Worm (Caenorhabditis elegans): Measurements from ENCODE around the gene arrd-24.

Gene arrd-24

DNA sequence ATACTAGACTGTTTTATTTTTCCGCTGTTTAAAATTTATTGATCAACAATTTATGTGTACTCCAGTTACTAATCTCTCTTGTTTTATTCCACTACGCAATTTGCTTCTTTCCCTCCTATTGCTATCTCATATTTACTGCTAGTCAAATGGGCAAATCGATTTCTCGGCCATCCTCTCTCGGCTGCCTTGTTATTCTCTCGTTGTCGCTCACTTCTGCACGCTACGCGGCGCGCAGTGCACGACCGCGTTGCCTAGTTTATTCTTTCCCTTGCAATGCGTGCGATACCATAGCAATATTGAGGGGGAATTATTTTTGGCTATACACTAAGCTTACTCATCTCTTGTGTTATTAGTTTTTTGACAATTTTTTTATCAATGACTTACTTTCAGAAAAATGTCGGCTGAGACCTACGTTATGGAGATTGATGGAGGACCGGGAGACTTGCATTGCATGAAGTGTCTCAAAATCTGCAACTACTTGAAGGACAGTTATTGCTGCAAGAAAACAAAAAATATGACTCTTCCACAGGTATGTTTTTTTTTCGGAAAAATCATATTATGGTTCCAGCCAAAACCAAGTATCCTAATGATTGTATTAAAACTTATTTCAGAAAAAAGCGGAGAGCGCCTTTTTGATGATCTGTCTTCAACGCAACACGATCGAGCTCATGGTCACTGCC lies 2.7 kb downstream of the arrd-24 start, which contains the start of gene F48F7.6 (continued):
- TF ChIP-seq lin-13 (GFP tag; optimal IDR thresholded peaks at IDR 0.05) (no peak), skn-1 (tag; optimal IDR thresholded peaks at IDR 0.05) (no peak), nhr-129 (tag; optimal IDR thresholded peaks at IDR 0.05) (peak; percentile 75), ZK546.5 (tag; optimal IDR thresholded peaks at IDR 0.05) (no peak), lin-39 (tag; optimal IDR thresholded peaks at IDR 0.05) (no peak), mdl-1 (tag; optimal IDR thresholded peaks at IDR 0.05) (peak in 1 of 2 experiments; percentile 34), nhr-10 (tag; optimal IDR thresholded peaks at IDR 0.05) (no peak)

DNA sequence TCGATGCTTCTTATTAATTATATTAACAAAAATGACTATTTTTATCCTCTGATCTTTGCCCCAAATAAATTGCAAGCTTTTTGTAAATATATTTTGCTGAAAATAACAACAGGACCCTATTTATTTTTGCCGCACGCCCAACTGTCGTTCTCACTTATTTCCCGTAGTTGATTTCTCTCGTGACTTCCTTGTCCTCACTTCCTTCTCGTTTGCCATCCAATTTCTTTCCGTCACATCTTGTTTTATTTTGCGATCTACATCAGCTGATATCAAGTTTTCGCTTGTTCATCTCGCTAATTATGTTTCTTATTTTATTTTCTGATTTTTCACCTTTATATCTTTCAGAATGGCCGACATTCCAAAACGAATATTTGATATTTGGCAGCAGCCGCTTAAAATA lies 5.0 kb downstream of the arrd-24 start, which contains the start of gene F48F7.5:
TSS of gene F48F7.5 (plus strand) at position 340 of the 400 bp plus-strand sequence.
- TF ChIP-seq nhr-25 (tag; optimal IDR thresholded peaks at IDR 0.05) (peak; percentile 81), ama-1 (optimal IDR thresholded peaks at IDR 0.05) (no peak), sem-4 (tag; optimal IDR thresholded peaks at IDR 0.05) (peak; percentile 84), lin-39 (tag; optimal IDR thresholded peaks at IDR 0.05) (no peak), mab-5 (tag; optimal IDR thresholded peaks at IDR 0.05) (no peak), fos-1 (tag; optimal IDR thresholded peaks at IDR 0.05) (no peak), ZK546.5 (tag; optimal IDR thresholded peaks at IDR 0.05) (no peak), sma-3 (GFP tag; optimal IDR thresholded peaks at IDR 0.05) (peak; percentile 49), egl-27 (tag; optimal IDR thresholded peaks at IDR 0.05) (peak; percentile 52), lin-11 (tag; optimal IDR thresholded peaks at IDR 0.05) (no peak), snpc-4 (tag; optimal IDR thresholded peaks at IDR 0.05) (peak; percentile 31), crh-2 (tag; optimal IDR thresholded peaks at IDR 0.05) (peak; percentile 37), nhr-77 (tag; optimal IDR thresholded peaks at IDR 0.05) (no peak), mbf-1 (tag; optimal IDR thresholded peaks at IDR 0.05) (no peak), unc-39 (tag; optimal IDR thresholded peaks at IDR 0.05) (no peak), blmp-1 (tag; optimal IDR thresholded peaks at IDR 0.05; ENCODE audit: insufficient read depth) (peak; percentile 64), alr-1 (tag; optimal IDR thresholded peaks at IDR 0.05) (no peak), Y55F3AM.14 (GFP tag; optimal IDR thresholded peaks at IDR 0.05) (no peak), C34F6.9 (tag; optimal IDR thresholded peaks at IDR 0.05) (peak; percentile 31), nhr-237 (tag; optimal IDR thresholded peaks at IDR 0.05) (no peak), nhr-21 (tag; optimal IDR thresholded peaks at IDR 0.05) (peak; percentile 43), nhr-129 (tag; optimal IDR thresholded peaks at IDR 0.05) (peak; percentile 76), nhr-6 (tag; optimal IDR thresholded peaks at IDR 0.05) (peak; percentile 13), dmd-4 (tag; optimal IDR thresholded peaks at IDR 0.05) (no peak), sma-9 (GFP tag; optimal IDR thresholded peaks at IDR 0.05) (peak; percentile 86), sma-9 (tag; optimal IDR thresholded peaks at IDR 0.05) (no peak), lsy-2 (tag; optimal IDR thresholded peaks at IDR 0.05) (peak in 1 of 2 experiments; percentile 55), ztf-1 (GFP tag; conservative IDR thresholded peaks at IDR 0.05) (no peak), F13H6.1 (tag; optimal IDR thresholded peaks at IDR 0.05) (peak; percentile 56), elt-1 (tag; optimal IDR thresholded peaks at IDR 0.05) (no peak), unc-55 (GFP tag; optimal IDR thresholded peaks at IDR 0.05) (no peak), ceh-16 (tag; optimal IDR thresholded peaks at IDR 0.05) (peak; percentile 22), mdl-1 (tag; optimal IDR thresholded peaks at IDR 0.05) (peak in 1 of 2 experiments; percentile 50), elt-3 (tag; optimal IDR thresholded peaks at IDR 0.05) (no peak)

DNA sequence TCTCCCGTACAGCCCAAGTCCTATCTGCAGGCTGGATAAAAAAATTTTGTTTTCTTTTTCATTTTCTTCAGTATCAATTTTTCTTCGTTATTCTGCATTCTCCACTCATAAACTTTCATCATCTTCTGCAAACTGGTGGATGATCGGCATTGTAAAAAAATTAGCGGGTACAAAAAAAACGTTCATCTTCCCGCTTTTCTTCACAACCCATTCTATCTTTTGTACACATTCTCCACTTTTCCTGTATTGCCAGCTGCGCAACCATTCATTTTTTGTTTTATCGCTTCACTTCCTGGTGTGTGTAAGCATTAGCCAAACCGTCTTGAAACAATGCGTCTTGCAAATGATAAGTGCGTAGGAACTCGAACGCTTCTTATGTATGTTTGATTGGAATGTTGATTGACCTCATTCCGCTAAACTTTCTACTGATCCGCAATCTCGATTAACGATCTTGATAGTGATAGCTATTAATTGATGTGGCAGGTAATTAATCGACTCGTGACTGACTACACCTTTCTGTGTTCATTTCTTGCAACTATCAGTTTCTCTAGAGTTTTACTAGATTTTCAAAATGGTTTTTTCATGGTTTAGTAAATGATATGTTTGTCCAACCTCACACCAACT lies 5.8 kb downstream of the arrd-24 start:
- TF ChIP-seq sma-9 (GFP tag; optimal IDR thresholded peaks at IDR 0.05) (peak; percentile 90), sma-9 (tag; optimal IDR thresholded peaks at IDR 0.05) (no peak), mab-5 (tag; optimal IDR thresholded peaks at IDR 0.05) (peak; percentile 13), crh-2 (tag; optimal IDR thresholded peaks at IDR 0.05) (peak; percentile 42), R02D3.7 (tag; optimal IDR thresholded peaks at IDR 0.05) (no peak), Y55F3AM.14 (GFP tag; optimal IDR thresholded peaks at IDR 0.05) (no peak), nhr-6 (tag; optimal IDR thresholded peaks at IDR 0.05) (peak; percentile 55), sem-4 (tag; optimal IDR thresholded peaks at IDR 0.05) (peak; percentile 37), gmeb-1 (tag; optimal IDR thresholded peaks at IDR 0.05) (peak; percentile 14), blmp-1 (tag; optimal IDR thresholded peaks at IDR 0.05; ENCODE audit: insufficient read depth) (peak; percentile 87), fos-1 (tag; optimal IDR thresholded peaks at IDR 0.05) (peak; percentile 52), lsy-2 (tag; optimal IDR thresholded peaks at IDR 0.05) (no peak), mdl-1 (tag; optimal IDR thresholded peaks at IDR 0.05) (peak in 1 of 2 experiments; percentile 17), lin-11 (tag; optimal IDR thresholded peaks at IDR 0.05) (no peak), nhr-21 (tag; optimal IDR thresholded peaks at IDR 0.05) (peak; percentile 76), nhr-25 (tag; optimal IDR thresholded peaks at IDR 0.05) (peak; percentile 55), unc-62 (GFP tag; optimal IDR thresholded peaks at IDR 0.05) (peak; percentile 69), nhr-12 (tag; optimal IDR thresholded peaks at IDR 0.05) (no peak), egl-27 (tag; optimal IDR thresholded peaks at IDR 0.05) (peak; percentile 58), elt-1 (tag; optimal IDR thresholded peaks at IDR 0.05) (peak; percentile 59), mbf-1 (tag; optimal IDR thresholded peaks at IDR 0.05) (no peak), ceh-16 (tag; optimal IDR thresholded peaks at IDR 0.05) (peak; percentile 97), sma-3 (GFP tag; optimal IDR thresholded peaks at IDR 0.05) (peak; percentile 61)

Data from whole organism, L2 larva.